Worm (Caenorhabditis elegans) whole organism, L1 larva: ENCODE data around the gene his-38.

Source experiments
- Y116A8C.19 ChIP-seq: sonication (generic microtip); optimal IDR thresholded peaks from 2 replicates; lab custom pipeline; 2016; ENCODE audit warnings: missing compliant biosample characterization, missing genetic modification characterization, borderline replicate concordance
- efl-1 ChIP-seq, 4 experiments: fragments of 150-350 bp; optimal IDR thresholded peaks in 3 of 4; peaks in 1 of 4; 1 replicate in 1 of 4; 2 replicates in 3 of 4; lab custom pipeline; 2014; ENCODE audit warnings: missing biosample characterization in 2 of 4, missing genetic modification characterization in 2 of 4, missing genetic modification reagents in 2 of 4
- fos-1 ChIP-seq: fragments of 150-350 bp; optimal IDR thresholded peaks from 2 replicates; lab custom pipeline; 2014; ENCODE audit warnings: missing biosample characterization, missing genetic modification characterization

Gene his-38

ce11 chrX:7260327-7261019, 49.2 kb downstream of the his-38 start, which contains the start of gene lact-1:
Gene lact-1 (minus strand): TSS chrX:7260377.
- TF ChIP-seq fos-1 (tag; lab: Kevin White, UChicago) (no peak), Y116A8C.19 (no peak), efl-1 (optimal IDR thresholded peaks at IDR 0.05; lab: Kevin White, UChicago) (no peak), efl-1 (GFP tag; optimal IDR thresholded peaks at IDR 0.05 in 1 of 2; lab: Kevin White, UChicago) (no peak)
